ENCODE assay signal across 5 fruit fly cellular contexts in genomic region chrX:13234738-13235470, dm6.
TF ChIP-seq lines count a peak whose summit lies in the region.

No protein-coding gene starts in this region.

- no peak for TF ChIP-seq CTCF in whole organism, embryonic (GFP tag; optimal IDR thresholded peaks at IDR 0.05; lab: Kevin White, UChicago)

TF ChIP-seq in whole organism, adult, 20 proteins besides CTCF, POLR2A, EP300 and RAD21:
- TF ChIP-seq ovo (GFP tag; optimal IDR thresholded peaks at IDR 0.05; lab: Kevin White, UChicago) (no peak), Hr96 (GFP tag; optimal IDR thresholded peaks at IDR 0.05; lab: Kevin White, UChicago) (no peak), pad (GFP tag; optimal IDR thresholded peaks at IDR 0.05; lab: Kevin White, UChicago) (no peak), toe (GFP tag; optimal IDR thresholded peaks at IDR 0.05; lab: Kevin White, UChicago) (no peak), CG14711 (tag; optimal IDR thresholded peaks at IDR 0.05; lab: Kevin White, UChicago) (no peak), kay (GFP tag; lab: Kevin White, UChicago; ENCODE audit: borderline replicate concordance) (no peak), CG12768 (GFP tag; optimal IDR thresholded peaks at IDR 0.05; lab: Kevin White, UChicago) (no peak), tj (GFP tag; optimal IDR thresholded peaks at IDR 0.05; lab: Kevin White, UChicago) (peak; percentile 99), CG5204 (GFP tag; optimal IDR thresholded peaks at IDR 0.05; lab: Kevin White, UChicago) (no peak), CG11617 (GFP tag; optimal IDR thresholded peaks at IDR 0.05; lab: Kevin White, UChicago) (peak; percentile 34), cnc (optimal IDR thresholded peaks at IDR 0.05; lab: Kevin White, UChicago) (no peak)
TF ChIP-seq in whole organism, adult: peak in this region for 2.

TF ChIP-seq in whole organism, embryonic, 481 proteins besides CTCF, POLR2A, EP300 and RAD21 (continues in another document):
- TF ChIP-seq CG2889 (GFP tag; IDR thresholded peaks at IDR 0.05; lab: Robert Waterston, UW) (0 out of 3 replicates have a peak, but pooled peaks have one; percentile 22), nmo (GFP tag; optimal IDR thresholded peaks at IDR 0.05; lab: Kevin White, UChicago) (no peak), CG18011 (GFP tag; optimal IDR thresholded peaks at IDR 0.05; lab: Kevin White, UChicago) (no peak), dimm (GFP tag; IDR thresholded peaks at IDR 0.05; lab: Robert Waterston, UW) (0 out of 2 replicates have a peak, but pooled peaks have one; percentile 3), sim (GFP tag; IDR thresholded peaks at IDR 0.05; lab: Robert Waterston, UW) (no peak), CG30403 (GFP tag; optimal IDR thresholded peaks at IDR 0.05; lab: Kevin White, UChicago) (no peak), vnd (GFP tag; IDR thresholded peaks at IDR 0.05; lab: Robert Waterston, UW; ENCODE audit: partially characterized antibody) (no peak), H2.0 (GFP tag; IDR thresholded peaks at IDR 0.05; lab: Robert Waterston, UW) (no peak), CG7928 (GFP tag; optimal IDR thresholded peaks at IDR 0.05; lab: Kevin White, UChicago) (no peak), Dp (GFP tag; optimal IDR thresholded peaks at IDR 0.05; lab: Kevin White, UChicago) (no peak), CG2116 (GFP tag; optimal IDR thresholded peaks at IDR 0.05; lab: Kevin White, UChicago) (no peak), fd64A (GFP tag; optimal IDR thresholded peaks at IDR 0.05; lab: Kevin White, UChicago) (no peak), nerfin-2 (GFP tag; IDR thresholded peaks at IDR 0.05; lab: Robert Waterston, UW; ENCODE audit: partially characterized antibody) (no peak), CG4424 (GFP tag; optimal IDR thresholded peaks at IDR 0.05; lab: Kevin White, UChicago) (no peak), prd (optimal IDR thresholded peaks at IDR 0.05; lab: Kevin White, UChicago) (no peak), prd (GFP tag; IDR thresholded peaks at IDR 0.05; lab: Robert Waterston, UW) (peak; percentile 33; the same call in 1 of the 3 replicates), CG1832 (GFP tag; optimal IDR thresholded peaks at IDR 0.05; lab: Kevin White, UChicago) (no peak), abd-A (tag; optimal IDR thresholded peaks at IDR 0.05; lab: Kevin White, UChicago) (peak; percentile 72), CG8089 (GFP tag; optimal IDR thresholded peaks at IDR 0.05; lab: Kevin White, UChicago) (no peak), onecut (GFP tag; IDR thresholded peaks at IDR 0.05; lab: Robert Waterston, UW) (no peak)

TF ChIP-seq in whole organism, prepupa, 60 proteins besides CTCF, POLR2A, EP300 and RAD21 (continues in another document):
- TF ChIP-seq Eip78C (GFP tag; lab: Kevin White, UChicago) (peak; percentile 44), OdsH (GFP tag; optimal IDR thresholded peaks at IDR 0.05; lab: Kevin White, UChicago) (peak; percentile 32), ss (GFP tag; optimal IDR thresholded peaks at IDR 0.05; lab: Kevin White, UChicago) (peak; percentile 45 to 59), CG15336 (GFP tag; IDR thresholded peaks at IDR 0.05; lab: Robert Waterston, UW) (0 out of 2 replicates have a peak, but pooled peaks have one; percentile 37), esn (GFP tag; optimal IDR thresholded peaks at IDR 0.05; lab: Kevin White, UChicago) (peak; percentile 13), CG8119 (GFP tag; IDR thresholded peaks at IDR 0.05; lab: Robert Waterston, UW) (peak; percentile 65), Met (GFP tag; optimal IDR thresholded peaks at IDR 0.05; lab: Kevin White, UChicago) (no peak), eg (GFP tag; IDR thresholded peaks at IDR 0.05; lab: Robert Waterston, UW) (peak; percentile 83), CG3919 (GFP tag; optimal IDR thresholded peaks at IDR 0.05; lab: Kevin White, UChicago) (no peak), salr (GFP tag; optimal IDR thresholded peaks at IDR 0.05; lab: Kevin White, UChicago) (no peak), CG8632 (GFP tag; optimal IDR thresholded peaks at IDR 0.05; lab: Kevin White, UChicago) (peak; percentile 13), achi (GFP tag; optimal IDR thresholded peaks at IDR 0.05; lab: Kevin White, UChicago) (peak; percentile 19), spab (GFP tag; optimal IDR thresholded peaks at IDR 0.05; lab: Kevin White, UChicago) (no peak), CG11294 (GFP tag; IDR thresholded peaks at IDR 0.05; lab: Robert Waterston, UW) (no peak), fkh (GFP tag; optimal IDR thresholded peaks at IDR 0.05; lab: Kevin White, UChicago) (peak; percentile 19), Ets96B (tag; optimal IDR thresholded peaks at IDR 0.05; lab: Kevin White, UChicago) (no peak), CG6163 (GFP tag; IDR thresholded peaks at IDR 0.05; lab: Robert Waterston, UW) (peak; percentile 55; the same call in 2 of the 3 replicates), vri (GFP tag; optimal IDR thresholded peaks at IDR 0.05; lab: Kevin White, UChicago) (peak; percentile 29), CG11762 (GFP tag; optimal IDR thresholded peaks at IDR 0.05; lab: Kevin White, UChicago; ENCODE audit: insufficient read depth) (peak; percentile 32), Eip93F (GFP tag; optimal IDR thresholded peaks at IDR 0.05; lab: Kevin White, UChicago) (no peak), pdm3 (GFP tag; optimal IDR thresholded peaks at IDR 0.05; lab: Kevin White, UChicago) (peak; percentile 33)

TF ChIP-seq in whole organism, pupa, 21 proteins besides CTCF, POLR2A, EP300 and RAD21:
- TF ChIP-seq CG17806 (tag; optimal IDR thresholded peaks at IDR 0.05; lab: Kevin White, UChicago): no peak
- TF ChIP-seq rn (GFP tag; IDR thresholded peaks at IDR 0.05; lab: Robert Waterston, UW): no peak
- peak; percentile 42 for TF ChIP-seq Snoo (tag; optimal IDR thresholded peaks at IDR 0.05; lab: Kevin White, UChicago)
- TF ChIP-seq CG32121 (GFP tag; IDR thresholded peaks at IDR 0.05; lab: Robert Waterston, UW): peak; percentile 60
- TF ChIP-seq CG13204 (GFP tag; optimal IDR thresholded peaks at IDR 0.05; lab: Kevin White, UChicago): no peak
- no peak for TF ChIP-seq CG9948 (tag; optimal IDR thresholded peaks at IDR 0.05; lab: Kevin White, UChicago)
- TF ChIP-seq CG8159 (tag; optimal IDR thresholded peaks at IDR 0.05; lab: Kevin White, UChicago): no peak
- TF ChIP-seq CG14655 (GFP tag; optimal IDR thresholded peaks at IDR 0.05; lab: Kevin White, UChicago): no peak
- TF ChIP-seq CG34367 (tag; optimal IDR thresholded peaks at IDR 0.05; lab: Kevin White, UChicago): no peak
- no peak for TF ChIP-seq D1 (tag; optimal IDR thresholded peaks at IDR 0.05; lab: Kevin White, UChicago)
- TF ChIP-seq CG15710 (tag; optimal IDR thresholded peaks at IDR 0.05; lab: Kevin White, UChicago): no peak
- no peak for TF ChIP-seq gl (tag; optimal IDR thresholded peaks at IDR 0.05; lab: Kevin White, UChicago)
- TF ChIP-seq CG12605 (GFP tag; IDR thresholded peaks at IDR 0.05; lab: Robert Waterston, UW): peak; percentile 56; the same call in 1 of the 2 replicates
- TF ChIP-seq CG8301 (tag; optimal IDR thresholded peaks at IDR 0.05; lab: Kevin White, UChicago): no peak
- 0 out of 3 replicates have a peak, but pooled peaks have one; percentile 40 for TF ChIP-seq fd96Ca (GFP tag; IDR thresholded peaks at IDR 0.05; lab: Robert Waterston, UW)
- TF ChIP-seq EcR (GFP tag; optimal IDR thresholded peaks at IDR 0.05; lab: Kevin White, UChicago): no peak
- TF ChIP-seq CG4496 (GFP tag; IDR thresholded peaks at IDR 0.05; lab: Robert Waterston, UW): peak; percentile 80
- peak; percentile 41; the same call in 1 of the 2 replicates for TF ChIP-seq Ets98B (GFP tag; IDR thresholded peaks at IDR 0.05; lab: Robert Waterston, UW)
- no peak for TF ChIP-seq CG10348 (GFP tag; IDR thresholded peaks at IDR 0.05; lab: Robert Waterston, UW)
- no peak for TF ChIP-seq Pif1B (GFP tag; optimal IDR thresholded peaks at IDR 0.05; lab: Kevin White, UChicago)
- no peak for TF ChIP-seq Pif1A (GFP tag; optimal IDR thresholded peaks at IDR 0.05; lab: Kevin White, UChicago)
TF ChIP-seq in whole organism, pupa: peak in this region for 6.

TF ChIP-seq in whole organism, wandering third instar larva, 38 proteins besides CTCF, POLR2A, EP300 and RAD21:
- TF ChIP-seq br (GFP tag; optimal IDR thresholded peaks at IDR 0.05; lab: Kevin White, UChicago) (no peak), rgr (GFP tag; optimal IDR thresholded peaks at IDR 0.05; lab: Kevin White, UChicago) (no peak), Myc (optimal IDR thresholded peaks at IDR 0.05; lab: Kevin White, UChicago) (no peak), Dif (GFP tag; optimal IDR thresholded peaks at IDR 0.05; lab: Kevin White, UChicago; ENCODE audit: partially characterized antibody) (no peak), sv (GFP tag; optimal IDR thresholded peaks at IDR 0.05; lab: Kevin White, UChicago) (no peak), dl (GFP tag; optimal IDR thresholded peaks at IDR 0.05; lab: Kevin White, UChicago; ENCODE audit: insufficient read depth in 1 of 2, partially characterized antibody in 2 of 2) (no peak), Hr83 (GFP tag; optimal IDR thresholded peaks at IDR 0.05; lab: Kevin White, UChicago; ENCODE audit: poor library complexity, severe bottlenecking) (no peak), sage (GFP tag; optimal IDR thresholded peaks at IDR 0.05; lab: Kevin White, UChicago) (no peak), Sp1 (GFP tag; optimal IDR thresholded peaks at IDR 0.05; lab: Kevin White, UChicago) (peak; percentile 32), Rel (GFP tag; optimal IDR thresholded peaks at IDR 0.05; lab: Kevin White, UChicago) (no peak), Rel (tag; optimal IDR thresholded peaks at IDR 0.05; lab: Kevin White, UChicago) (peak; percentile 32), Dfd (GFP tag; optimal IDR thresholded peaks at IDR 0.05; lab: Kevin White, UChicago) (no peak), dsf (GFP tag; optimal IDR thresholded peaks at IDR 0.05; lab: Kevin White, UChicago; ENCODE audit: borderline replicate concordance) (no peak), tai (GFP tag; optimal IDR thresholded peaks at IDR 0.05; lab: Kevin White, UChicago) (no peak), jim (GFP tag; optimal IDR thresholded peaks at IDR 0.05; lab: Kevin White, UChicago) (peak; percentile 41), psq (GFP tag; optimal IDR thresholded peaks at IDR 0.05; lab: Kevin White, UChicago) (peak; percentile 11), Jra (GFP tag; optimal IDR thresholded peaks at IDR 0.05; lab: Kevin White, UChicago) (no peak), brk (GFP tag; optimal IDR thresholded peaks at IDR 0.05; lab: Kevin White, UChicago) (no peak), Hr78 (GFP tag; optimal IDR thresholded peaks at IDR 0.05; lab: Kevin White, UChicago) (no peak), Abd-B (GFP tag; optimal IDR thresholded peaks at IDR 0.05; lab: Kevin White, UChicago) (no peak)
